Worm (Caenorhabditis elegans): Measurements from ENCODE around the gene E02H9.7.

ce11 chrIII:2478605-2479004 lies 33.1 kb upstream of the E02H9.7 start:
- TF ChIP-seq lsy-2 (tag; optimal IDR thresholded peaks at IDR 0.05) (no peak), nhr-23 (tag; optimal IDR thresholded peaks at IDR 0.05) (no peak), unc-62 (GFP tag; optimal IDR thresholded peaks at IDR 0.05) (no peak), alr-1 (tag; optimal IDR thresholded peaks at IDR 0.05) (no peak), elt-1 (tag; optimal IDR thresholded peaks at IDR 0.05) (no peak), fos-1 (tag; optimal IDR thresholded peaks at IDR 0.05) (no peak), mdl-1 (tag; optimal IDR thresholded peaks at IDR 0.05) (no peak), F13H6.1 (tag; optimal IDR thresholded peaks at IDR 0.05) (no peak), nhr-11 (tag; optimal IDR thresholded peaks at IDR 0.05) (no peak), blmp-1 (tag; optimal IDR thresholded peaks at IDR 0.05; ENCODE audit: insufficient read depth) (no peak), elt-3 (tag; optimal IDR thresholded peaks at IDR 0.05) (no peak), skn-1 (tag; optimal IDR thresholded peaks at IDR 0.05) (no peak), nhr-21 (tag; optimal IDR thresholded peaks at IDR 0.05) (no peak), lin-13 (GFP tag; optimal IDR thresholded peaks at IDR 0.05) (no peak)

All from whole organism, L2 larva.